Worm (Caenorhabditis elegans): ENCODE data around the gene F11G11.5.
"Not testable (repeated sequence)": the region's sequence is repeated elsewhere in the genome, so short reads cannot be mapped to it uniquely, and the experiment has no call there.

The F11G11.5 gene

ce11 chrII:4837659-4838058, 20.1 kb upstream of the F11G11.5 start, which contains the start of gene C33F10.12:
Gene C33F10.12, minus strand, starts transcription at chrII:4837759.
- TF ChIP-seq egl-5 (tag; optimal IDR thresholded peaks at IDR 0.05), result no peak

- not testable (repeated sequence) for TF ChIP-seq ztf-11, lsy-12, egl-5 (tag; optimal IDR thresholded peaks at IDR 0.05)
Observed at ce11 chrII:4842143-4842658, 15.5 kb upstream of the F11G11.5 start, which contains the start of the genes T23B7.2 and nspd-4. Gene T23B7.2, minus strand, starts transcription at chrII:4842243. Gene nspd-4, plus strand, starts transcription at chrII:4842608.

ce11 chrII:4849885-4850284, 7.8 kb upstream of the F11G11.5 start, which contains the start of gene T23B7.3:
Gene T23B7.3, plus strand, starts transcription at chrII:4850185.
- TF ChIP-seq ztf-4 (tag; optimal IDR thresholded peaks at IDR 0.05) (no peak), nhr-25 (tag; optimal IDR thresholded peaks at IDR 0.05) (no peak), elt-2 (tag; optimal IDR thresholded peaks at IDR 0.05) (no peak), hmg-11 (tag; optimal IDR thresholded peaks at IDR 0.05) (no peak), fkh-10 (GFP tag; optimal IDR thresholded peaks at IDR 0.05) (no peak), nhr-237 (tag; optimal IDR thresholded peaks at IDR 0.05) (no peak), nfya-1 (tag; optimal IDR thresholded peaks at IDR 0.05; ENCODE audit: insufficient read depth) (no peak), jun-1 (tag; optimal IDR thresholded peaks at IDR 0.05) (no peak)

- TF ChIP-seq elt-1 (tag; optimal IDR thresholded peaks at IDR 0.05), result peak; percentile 74
- TF ChIP-seq lin-39 (tag; optimal IDR thresholded peaks at IDR 0.05), result peak; percentile 49
- TF ChIP-seq tbx-2 (tag; optimal IDR thresholded peaks at IDR 0.05), result peak; percentile 94
- TF ChIP-seq nhr-11 (tag; optimal IDR thresholded peaks at IDR 0.05), result peak; percentile 58
- no peak for TF ChIP-seq elt-3 (tag; optimal IDR thresholded peaks at IDR 0.05)
- no peak for TF ChIP-seq sea-2 (GFP tag; optimal IDR thresholded peaks at IDR 0.05)
- TF ChIP-seq ceh-9 (tag; optimal IDR thresholded peaks at IDR 0.05), result no peak
- peak; percentile 94 for TF ChIP-seq jun-1 (tag; optimal IDR thresholded peaks at IDR 0.05)
- peak; percentile 91 for TF ChIP-seq elt-2 (tag; optimal IDR thresholded peaks at IDR 0.05)
- peak; percentile 84 for TF ChIP-seq ceh-28 (tag; optimal IDR thresholded peaks at IDR 0.05)
- peak; percentile 99 for TF ChIP-seq nhr-23 (tag; optimal IDR thresholded peaks at IDR 0.05)
- peak; percentile 75 for TF ChIP-seq hmg-11 (tag; optimal IDR thresholded peaks at IDR 0.05)
- peak; percentile 93 for TF ChIP-seq lsy-12 (tag; optimal IDR thresholded peaks at IDR 0.05)
- TF ChIP-seq snpc-4 (tag; optimal IDR thresholded peaks at IDR 0.05), result peak; percentile 92
- TF ChIP-seq mml-1 (tag; optimal IDR thresholded peaks at IDR 0.05), result no peak
- peak; percentile 17 for TF ChIP-seq daf-12 (tag; optimal IDR thresholded peaks at IDR 0.05)
- peak; percentile 88 for TF ChIP-seq skn-1 (tag; optimal IDR thresholded peaks at IDR 0.05)
- peak in 1 of 2 experiments; percentile 1 for TF ChIP-seq eor-1 (tag; optimal IDR thresholded peaks at IDR 0.05)
- TF ChIP-seq ama-1 (optimal IDR thresholded peaks at IDR 0.05), result peak; percentile 75
- TF ChIP-seq egl-5 (tag; optimal IDR thresholded peaks at IDR 0.05), result peak; percentile 84
- no peak for TF ChIP-seq ceh-16 (tag; optimal IDR thresholded peaks at IDR 0.05)
- peak; percentile 48 for TF ChIP-seq ZK546.5 (tag; optimal IDR thresholded peaks at IDR 0.05)
- TF ChIP-seq fos-1 (tag; optimal IDR thresholded peaks at IDR 0.05), result peak; percentile 29
- TF ChIP-seq nhr-77 (tag; optimal IDR thresholded peaks at IDR 0.05), result peak; percentile 29
- TF ChIP-seq ztf-4 (tag; optimal IDR thresholded peaks at IDR 0.05), result peak; percentile 63
- peak; percentile 86 for TF ChIP-seq R02D3.7 (tag; optimal IDR thresholded peaks at IDR 0.05)
- peak; percentile 39 for TF ChIP-seq pqm-1 (tag; optimal IDR thresholded peaks at IDR 0.05)
- TF ChIP-seq nhr-237 (tag; optimal IDR thresholded peaks at IDR 0.05), result no peak
- peak; percentile 40 for TF ChIP-seq unc-62 (GFP tag; optimal IDR thresholded peaks at IDR 0.05)
- TF ChIP-seq ceh-82 (tag; optimal IDR thresholded peaks at IDR 0.05), result peak; percentile 31
- TF ChIP-seq mdl-1 (tag; optimal IDR thresholded peaks at IDR 0.05), result no peak
- TF ChIP-seq lin-15B (tag; optimal IDR thresholded peaks at IDR 0.05), result peak; percentile 91
- TF ChIP-seq fkh-10 (GFP tag; optimal IDR thresholded peaks at IDR 0.05), result peak; percentile 77
- TF ChIP-seq zag-1 (tag; optimal IDR thresholded peaks at IDR 0.05), result peak; percentile 40
- TF ChIP-seq pha-4 (tag; optimal IDR thresholded peaks at IDR 0.05), result peak; percentile 97
- no peak for TF ChIP-seq nhr-28 (tag; optimal IDR thresholded peaks at IDR 0.05)
- peak; percentile 0 for TF ChIP-seq egl-27 (tag; optimal IDR thresholded peaks at IDR 0.05)
- peak; percentile 93 for TF ChIP-seq nfya-1 (tag; optimal IDR thresholded peaks at IDR 0.05; ENCODE audit: insufficient read depth)
- peak; percentile 93 for TF ChIP-seq nhr-25 (tag; optimal IDR thresholded peaks at IDR 0.05)
- peak; percentile 95 for TF ChIP-seq nhr-43 (tag; optimal IDR thresholded peaks at IDR 0.05; ENCODE audit: poor library complexity, severe bottlenecking)
- no peak for TF ChIP-seq nhr-76 (tag; optimal IDR thresholded peaks at IDR 0.05)
- no peak for TF ChIP-seq ztf-11 (tag; optimal IDR thresholded peaks at IDR 0.05)
Observed at ce11 chrII:4851594-4852106, 6.1 kb upstream of the F11G11.5 start, which contains the start of gene dnj-9. Gene dnj-9, plus strand, starts transcription at chrII:4852056.
